Worm (Caenorhabditis elegans) whole organism, late embryonic: ENCODE measurements around the gene T10H4.4.

Experiments used
- C38D4.7 ChIP-seq: fragments of 200-800 bp; sonication (Bioruptor generic); optimal IDR thresholded peaks from 2 replicates; lab custom pipeline; 2018; ENCODE audit warnings: mild to moderate bottlenecking, missing genetic modification characterization, moderate library complexity, missing compliant biosample characterization
- Y22D7AL.16 ChIP-seq: sonication (generic microtip); optimal IDR thresholded peaks from 2 replicates; lab custom pipeline; 2016; ENCODE audit warnings: missing genetic modification characterization, missing compliant biosample characterization
- ceh-24 ChIP-seq: sonication (generic microtip); optimal IDR thresholded peaks from 2 replicates; lab custom pipeline; 2016; ENCODE audit warnings: mild to moderate bottlenecking, missing genetic modification characterization, missing compliant biosample characterization
- elt-2 ChIP-seq: sonication (generic microtip); optimal IDR thresholded peaks from 2 replicates; lab custom pipeline; 2016; ENCODE audit warnings: missing genetic modification reagents, missing genetic modification characterization, missing compliant biosample characterization
- fkh-10 ChIP-seq: fragments of 150-350 bp; optimal IDR thresholded peaks from 2 replicates; lab custom pipeline; 2014; ENCODE audit warnings: missing biosample characterization, missing genetic modification reagents, missing genetic modification characterization
- pha-4 ChIP-seq: fragments of 150-350 bp; optimal IDR thresholded peaks from 2 replicates; lab custom pipeline; 2018; ENCODE audit warnings: missing biosample characterization, missing genetic modification reagents, missing genetic modification characterization
- pqm-1 ChIP-seq: sonication (generic microtip); optimal IDR thresholded peaks from 2 replicates; lab custom pipeline; 2016; ENCODE audit warnings: missing genetic modification characterization, missing compliant biosample characterization
- sdc-2 ChIP-seq: sonication (generic microtip); optimal IDR thresholded peaks from 2 replicates; lab custom pipeline; 2016; ENCODE audit warnings: missing genotype, missing genetic modification characterization, missing compliant biosample characterization
- ztf-16 ChIP-seq: sonication (generic microtip); optimal IDR thresholded peaks from 2 replicates; lab custom pipeline; 2017; ENCODE audit warnings: missing genetic modification characterization, missing compliant biosample characterization

ce11 chrV:15244456-15244855, 27.7 kb downstream of the T10H4.4 start, which contains the start of gene kin-30:
- TF ChIP-seq C38D4.7 (GFP tag; lab: Kevin White, UChicago) (no peak), Y22D7AL.16 (tag; lab: Kevin White, UChicago) (no peak), pqm-1 (no peak), ceh-24 (tag; lab: Kevin White, UChicago) (no peak), fkh-10 (no peak), pha-4 (tag; lab: Kevin White, UChicago) (no peak), elt-2 (tag; lab: Kevin White, UChicago) (no peak), sdc-2 (tag; lab: Kevin White, UChicago) (no peak), ztf-16 (no peak)
